Fruit fly (Drosophila melanogaster) whole organism, pupa: ENCODE results near the gene slam.
A peak's percentile ranks its signal among the peaks of the same experiment; 100 is the strongest.

ENCODE experiments used
- CG10348 ChIP-seq: fragments of 200-800 bp; sonication (Bioruptor generic); IDR thresholded peaks from 2 replicates; pipeline ENCODE4 v1.3.6; 2022; ENCODE audit warnings: missing biosample characterization, missing genetic modification characterization
- CG12605 ChIP-seq: fragments of 200-800 bp; sonication (Bioruptor generic); IDR thresholded peaks from 2 replicates; pipeline ENCODE4 v1.3.6; 2022; ENCODE audit warnings: missing biosample characterization, missing genetic modification characterization
- CG13204 ChIP-seq: fragments of 200-800 bp; sonication (Bioruptor generic); optimal IDR thresholded peaks from 2 replicates; lab custom pipeline; 2018; ENCODE audit warnings: missing biosample characterization, mild to moderate bottlenecking, missing genetic modification characterization, moderate library complexity
- CG14655 ChIP-seq: fragments of 200-800 bp; sonication (Bioruptor generic); optimal IDR thresholded peaks from 3 replicates; lab custom pipeline; 2017; ENCODE audit warnings: mild to moderate bottlenecking, missing biosample characterization, missing genetic modification reagents, missing genetic modification characterization
- CG15710 ChIP-seq: fragments of 200-800 bp; sonication (Bioruptor generic); optimal IDR thresholded peaks from 2 replicates; lab custom pipeline; 2018; ENCODE audit warnings: missing biosample characterization, mild to moderate bottlenecking, missing genetic modification characterization, moderate library complexity
- CG17806 ChIP-seq: fragments of 200-800 bp; sonication (Bioruptor generic); optimal IDR thresholded peaks from 2 replicates; lab custom pipeline; 2018; ENCODE audit warnings: missing biosample characterization, mild to moderate bottlenecking, missing genetic modification characterization, moderate library complexity
- CG32121 ChIP-seq: fragments of 200-800 bp; sonication (Bioruptor generic); IDR thresholded peaks from 2 replicates; pipeline ENCODE4 v1.3.6; 2022; ENCODE audit warnings: missing biosample characterization, missing genetic modification characterization
- CG34367 ChIP-seq: fragments of 200-800 bp; sonication (Bioruptor generic); optimal IDR thresholded peaks from 2 replicates; lab custom pipeline; 2018; ENCODE audit warnings: missing biosample characterization, mild to moderate bottlenecking, missing genetic modification characterization
- CG4496 ChIP-seq: fragments of 200-800 bp; sonication (Bioruptor generic); IDR thresholded peaks from 3 replicates; pipeline ENCODE4 v1.3.6; 2022; ENCODE audit warnings: missing biosample characterization, missing genetic modification characterization
- CG8159 ChIP-seq: fragments of 200-800 bp; sonication (Bioruptor generic); optimal IDR thresholded peaks from 3 replicates; lab custom pipeline; 2018; ENCODE audit warnings: missing biosample characterization, mild to moderate bottlenecking, missing genetic modification characterization, moderate library complexity
- CG8301 ChIP-seq: fragments of 200-800 bp; sonication (Bioruptor generic); optimal IDR thresholded peaks from 2 replicates; lab custom pipeline; 2018; ENCODE audit warnings: missing biosample characterization, mild to moderate bottlenecking, missing genetic modification characterization
- CG9948 ChIP-seq: fragments of 200-800 bp; sonication (Bioruptor generic); optimal IDR thresholded peaks from 2 replicates; lab custom pipeline; 2018; ENCODE audit warnings: missing biosample characterization, mild to moderate bottlenecking, missing genetic modification characterization, moderate library complexity
- D1 ChIP-seq: fragments of 200-800 bp; sonication (Bioruptor generic); optimal IDR thresholded peaks from 2 replicates; lab custom pipeline; 2018; ENCODE audit warnings: missing biosample characterization, mild to moderate bottlenecking, missing genetic modification characterization, moderate library complexity
- EcR ChIP-seq: fragments of 200-800 bp; sonication (Bioruptor generic); optimal IDR thresholded peaks from 3 replicates; lab custom pipeline; 2019; ENCODE audit warnings: missing biosample characterization, missing genetic modification characterization, mild to moderate bottlenecking, moderate library complexity, missing genetic modification reagents
- Ets98B ChIP-seq: fragments of 200-800 bp; sonication (Bioruptor generic); IDR thresholded peaks from 2 replicates; pipeline ENCODE4 v1.3.6; 2022; ENCODE audit warnings: missing biosample characterization, missing genetic modification characterization
- Pif1A ChIP-seq: fragments of 200-800 bp; sonication (Bioruptor generic); optimal IDR thresholded peaks from 3 replicates; lab custom pipeline; 2016; ENCODE audit warnings: missing biosample characterization, missing genetic modification characterization
- Pif1B ChIP-seq: fragments of 200-800 bp; sonication (Bioruptor generic); optimal IDR thresholded peaks from 3 replicates; lab custom pipeline; 2016; ENCODE audit warnings: missing biosample characterization, missing genetic modification characterization
- Snoo ChIP-seq: fragments of 200-800 bp; sonication (Bioruptor generic); optimal IDR thresholded peaks from 3 replicates; lab custom pipeline; 2017; ENCODE audit warnings: missing biosample characterization, mild to moderate bottlenecking, missing genetic modification characterization, inconsistent platforms
- fd96Ca ChIP-seq: fragments of 200-800 bp; sonication (Bioruptor generic); IDR thresholded peaks from 3 replicates; pipeline ENCODE4 v1.3.6; 2022; ENCODE audit warnings: missing biosample characterization, missing genetic modification characterization
- gl ChIP-seq: fragments of 200-800 bp; sonication (Bioruptor generic); optimal IDR thresholded peaks from 2 replicates; lab custom pipeline; 2018; ENCODE audit warnings: missing biosample characterization, mild to moderate bottlenecking, missing genetic modification characterization
- rn ChIP-seq: fragments of 200-800 bp; sonication (Bioruptor generic); IDR thresholded peaks from 2 replicates; pipeline ENCODE4 v1.3.6; 2022; ENCODE audit warnings: missing biosample characterization, missing genetic modification characterization

Gene slam

DNA sequence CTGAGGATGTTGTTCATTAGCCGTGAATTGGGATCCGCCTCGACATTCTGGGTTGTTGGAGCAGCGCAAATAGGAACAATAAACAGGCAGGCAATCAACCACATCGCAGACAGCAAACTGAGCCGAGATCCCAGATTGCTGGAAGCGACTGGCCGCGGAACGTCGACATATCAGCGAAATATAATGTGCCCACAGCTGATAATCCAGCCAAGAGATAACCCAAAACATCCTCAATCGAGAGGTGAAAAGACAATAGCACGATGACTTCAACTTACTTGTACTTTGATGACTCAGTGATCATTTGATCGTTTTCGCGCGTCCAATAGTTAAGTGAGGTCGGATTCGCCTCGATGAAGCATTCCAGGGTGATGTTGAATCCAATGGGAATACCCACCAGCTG is 13.2 kb downstream of the slam start, which contains the start of gene Nepl6:
TSS of gene Nepl6 (minus strand) at position 104 of the 400 bp plus-strand sequence.
- no peak for TF ChIP-seq CG13204
- peak; percentile 56 for TF ChIP-seq EcR (GFP tag; lab: Kevin White, UChicago)

- TF ChIP-seq D1 (no peak), CG17806 (tag; lab: Kevin White, UChicago) (no peak), Snoo (tag; lab: Kevin White, UChicago) (no peak), Ets98B (no peak), gl (tag; lab: Kevin White, UChicago) (no peak), CG9948 (tag; lab: Kevin White, UChicago) (no peak), Pif1A (GFP tag; lab: Kevin White, UChicago) (no peak), CG13204 (no peak), fd96Ca (GFP tag; lab: Robert Waterston, UW) (no peak), CG12605 (GFP tag; lab: Robert Waterston, UW) (no peak), CG4496 (GFP tag; lab: Robert Waterston, UW) (no peak), Pif1B (GFP tag; lab: Kevin White, UChicago) (no peak), CG32121 (GFP tag; lab: Robert Waterston, UW) (no peak)
Observed at dm6 chr2L:6387068-6387467, 14.9 kb downstream of the slam start.

- TF ChIP-seq CG15710 (no peak), CG17806 (tag; lab: Kevin White, UChicago) (no peak), CG8159 (no peak), rn (GFP tag; lab: Robert Waterston, UW) (no peak), CG8301 (tag; lab: Kevin White, UChicago) (no peak), fd96Ca (GFP tag; lab: Robert Waterston, UW) (no peak), CG34367 (tag; lab: Kevin White, UChicago) (no peak), CG12605 (GFP tag; lab: Robert Waterston, UW) (no peak), CG9948 (tag; lab: Kevin White, UChicago) (no peak), Ets98B (no peak)
- TF ChIP-seq, all 21 proteins: peak for 0
Observed at dm6 chr2L:6391469-6391868, 19.3 kb downstream of the slam start.

DNA sequence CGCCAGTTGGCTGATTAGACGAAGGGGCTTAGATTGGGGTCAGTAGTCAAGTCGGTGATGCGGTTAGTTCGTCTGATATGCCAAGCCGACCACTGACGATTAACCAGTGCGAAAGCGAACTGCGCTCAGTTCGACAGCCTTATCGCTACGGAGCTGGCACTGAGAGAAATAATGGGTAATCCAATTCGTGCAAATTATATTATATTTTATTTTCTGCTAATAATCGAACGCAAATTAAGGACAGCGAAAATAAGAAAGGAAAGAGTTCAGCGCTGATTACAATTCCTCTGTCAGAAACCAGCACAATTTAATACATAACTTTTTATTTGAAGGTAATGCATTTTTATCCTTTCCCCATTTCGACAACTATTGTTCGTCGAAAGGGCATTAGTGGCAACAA is 25.0 kb downstream of the slam start, which contains the start of gene CG42369:
TSS of gene CG42369 (minus strand) at position 101 of the 400 bp plus-strand sequence.
- no peak for TF ChIP-seq CG4496 (GFP tag; lab: Robert Waterston, UW)

DNA sequence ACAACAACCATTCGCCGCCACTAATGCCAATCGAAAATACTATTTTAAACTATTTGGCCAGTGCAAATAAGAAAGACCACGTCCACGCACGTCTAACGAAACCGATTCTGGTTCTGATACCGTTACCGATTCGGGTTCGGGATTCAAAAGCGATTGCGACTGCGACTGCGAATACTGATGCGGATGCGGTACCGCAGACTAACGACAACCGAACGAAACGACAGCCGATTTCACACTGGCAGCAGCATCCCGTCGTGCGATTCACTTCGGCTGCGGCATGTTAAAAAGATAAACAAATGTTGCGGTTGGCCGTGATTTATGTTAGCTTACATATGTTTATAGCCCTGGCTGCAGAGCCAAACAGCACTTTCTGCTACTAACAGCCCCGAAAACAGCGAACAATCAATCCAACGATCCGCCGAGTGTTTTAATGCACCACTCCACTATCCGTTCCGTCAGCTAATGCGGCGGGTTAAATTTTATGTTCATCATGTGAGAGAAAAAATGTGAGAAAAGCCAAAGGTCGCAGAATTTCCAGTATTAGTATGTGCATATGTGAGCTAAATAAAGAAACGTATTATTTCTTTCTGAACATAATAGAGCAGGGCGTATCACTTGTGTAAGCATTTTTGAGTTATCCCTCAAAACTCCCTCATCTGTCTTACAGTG is 39.0 kb downstream of the slam start, which contains the start of gene DIP-epsilon:
TSS of gene DIP-epsilon (minus strand) at position 238 of the 669 bp plus-strand sequence.
- TF ChIP-seq fd96Ca (GFP tag; lab: Robert Waterston, UW) (no peak), CG14655 (no peak), CG4496 (GFP tag; lab: Robert Waterston, UW) (peak; percentile 27; the same call in 1 of the 3 replicates), CG32121 (GFP tag; lab: Robert Waterston, UW) (no peak), CG10348 (GFP tag; lab: Robert Waterston, UW) (no peak), rn (GFP tag; lab: Robert Waterston, UW) (no peak), Snoo (tag; lab: Kevin White, UChicago) (no peak), CG15710 (no peak), CG17806 (tag; lab: Kevin White, UChicago) (no peak)

DNA sequence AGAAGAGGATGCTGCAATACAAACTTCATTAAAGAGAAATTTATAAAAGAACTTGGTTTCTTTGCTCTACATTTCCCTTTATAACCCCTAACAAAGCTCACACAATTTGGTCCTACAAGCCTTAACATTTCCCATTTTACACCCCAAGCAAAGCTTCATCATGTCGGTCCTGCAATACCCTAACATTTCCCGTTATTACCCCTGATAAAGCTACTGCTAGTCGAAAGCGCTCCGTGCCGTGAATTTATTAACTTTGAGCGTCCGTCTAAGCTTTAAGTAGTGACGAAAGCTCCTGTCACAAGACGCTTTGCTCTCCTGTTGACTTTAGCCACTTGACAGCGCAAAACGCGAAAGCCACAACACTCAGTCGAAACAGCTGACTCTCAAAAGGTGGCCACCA is 39.8 kb downstream of the slam start, which contains the start of gene CG13982:
TSS of gene CG13982 (plus strand) at position 363 of the 400 bp plus-strand sequence.
- TF ChIP-seq CG34367 (tag; lab: Kevin White, UChicago) (no peak), rn (GFP tag; lab: Robert Waterston, UW) (no peak), CG13204 (no peak), gl (tag; lab: Kevin White, UChicago) (no peak), D1 (no peak), CG8159 (no peak), CG10348 (GFP tag; lab: Robert Waterston, UW) (no peak), Ets98B (no peak), fd96Ca (GFP tag; lab: Robert Waterston, UW) (no peak), CG14655 (no peak), EcR (GFP tag; lab: Kevin White, UChicago) (no peak), Pif1B (GFP tag; lab: Kevin White, UChicago) (no peak), CG8301 (tag; lab: Kevin White, UChicago) (no peak), CG15710 (no peak), CG17806 (tag; lab: Kevin White, UChicago) (no peak), CG32121 (GFP tag; lab: Robert Waterston, UW) (no peak), Pif1A (GFP tag; lab: Kevin White, UChicago) (no peak)

dm6 chr2L:6421495-6421894 is 49.3 kb downstream of the slam start:
- TF ChIP-seq Pif1B (GFP tag; lab: Kevin White, UChicago) (no peak), CG4496 (GFP tag; lab: Robert Waterston, UW) (no peak), Pif1A (GFP tag; lab: Kevin White, UChicago) (no peak), CG13204 (no peak), fd96Ca (GFP tag; lab: Robert Waterston, UW) (no peak), CG34367 (tag; lab: Kevin White, UChicago) (no peak), CG32121 (GFP tag; lab: Robert Waterston, UW) (no peak), rn (GFP tag; lab: Robert Waterston, UW) (no peak), Snoo (tag; lab: Kevin White, UChicago) (no peak), CG9948 (tag; lab: Kevin White, UChicago) (no peak), CG17806 (tag; lab: Kevin White, UChicago) (no peak), D1 (no peak), Ets98B (no peak)
